Worm (Caenorhabditis elegans) whole organism, L1 larva: Measurements from ENCODE around the gene F14D2.11.

Experiments used
- Y116A8C.19 ChIP-seq: sonication (generic microtip); optimal IDR thresholded peaks from 2 replicates; lab custom pipeline; 2016; ENCODE audit warnings: missing compliant biosample characterization, missing genetic modification characterization, borderline replicate concordance
- ceh-8 ChIP-seq: fragments of 200-800 bp; sonication (Bioruptor generic); optimal IDR thresholded peaks from 2 replicates; lab custom pipeline; 2018; ENCODE audit warnings: mild to moderate bottlenecking, missing genetic modification characterization, moderate library complexity, missing compliant biosample characterization
- ceh-90 ChIP-seq: sonication (generic microtip); optimal IDR thresholded peaks from 2 replicates; lab custom pipeline; 2016; ENCODE audit warnings: missing genetic modification characterization, missing compliant biosample characterization
- ces-1 ChIP-seq: fragments of 150-350 bp; optimal IDR thresholded peaks from 2 replicates; lab custom pipeline; 2014; ENCODE audit warnings: missing biosample characterization, missing genetic modification reagents, missing genetic modification characterization
- dsc-1 ChIP-seq: sonication (generic microtip); optimal IDR thresholded peaks from 2 replicates; lab custom pipeline; 2016; ENCODE audit warnings: mild to moderate bottlenecking, missing genetic modification characterization, missing compliant biosample characterization
- efl-1 ChIP-seq, 4 experiments: fragments of 150-350 bp; optimal IDR thresholded peaks in 3 of 4; peaks in 1 of 4; 1 replicate in 1 of 4; 2 replicates in 3 of 4; lab custom pipeline; 2014; ENCODE audit warnings: missing biosample characterization in 2 of 4, missing genetic modification characterization in 2 of 4, missing genetic modification reagents in 2 of 4
- efl-3 ChIP-seq: fragments of 200-800 bp; sonication (Bioruptor generic); optimal IDR thresholded peaks from 2 replicates; lab custom pipeline; 2018; ENCODE audit warnings: mild to moderate bottlenecking, missing genetic modification characterization, missing compliant biosample characterization
- egl-13 ChIP-seq: sonication (generic microtip); optimal IDR thresholded peaks from 2 replicates; lab custom pipeline; 2016; ENCODE audit warnings: missing genotype, missing genetic modification reagents, missing genetic modification characterization, missing compliant biosample characterization
- elt-2 ChIP-seq: sonication (generic microtip); optimal IDR thresholded peaks from 2 replicates; lab custom pipeline; 2016; ENCODE audit warnings: missing genetic modification characterization, mild to moderate bottlenecking, inconsistent platforms, missing compliant biosample characterization, missing genetic modification reagents
- fos-1 ChIP-seq: fragments of 150-350 bp; optimal IDR thresholded peaks from 2 replicates; lab custom pipeline; 2014; ENCODE audit warnings: missing biosample characterization, missing genetic modification characterization
- lin-13 ChIP-seq: fragments of 150-350 bp; optimal IDR thresholded peaks from 2 replicates; lab custom pipeline; 2014; ENCODE audit warnings: missing biosample characterization, missing genetic modification reagents, missing genetic modification characterization
- lin-35 ChIP-seq, 2 experiments: fragments of 150-350 bp; optimal IDR thresholded peaks; 2 replicates each; lab custom pipeline; 2014; ENCODE audit warnings: missing biosample characterization in 2 of 2, missing genetic modification characterization in 2 of 2, missing genetic modification reagents in 2 of 2
- lsy-2 ChIP-seq, 2 experiments: fragments of 150-350 bp; optimal IDR thresholded peaks; 2 replicates each; lab custom pipeline; 2014; ENCODE audit warnings: missing biosample characterization in 2 of 2, missing genetic modification characterization in 2 of 2
- mep-1 ChIP-seq: fragments of 150-350 bp; optimal IDR thresholded peaks from 2 replicates; lab custom pipeline; 2014; ENCODE audit warnings: missing biosample characterization, missing genetic modification characterization
- nhr-47 ChIP-seq: sonication (generic microtip); optimal IDR thresholded peaks from 2 replicates; lab custom pipeline; 2016; ENCODE audit warnings: mild to moderate bottlenecking, missing genetic modification characterization, moderate library complexity, missing compliant biosample characterization
- nhr-76 ChIP-seq: sonication (generic microtip); optimal IDR thresholded peaks from 2 replicates; lab custom pipeline; 2017; ENCODE audit warnings: missing biosample characterization, missing genetic modification characterization
- nhr-77 ChIP-seq: fragments of 150-350 bp; optimal IDR thresholded peaks from 2 replicates; lab custom pipeline; 2014; ENCODE audit warnings: missing biosample characterization, missing genetic modification characterization
- nhr-90 ChIP-seq: sonication (generic microtip); optimal IDR thresholded peaks from 2 replicates; lab custom pipeline; 2016; ENCODE audit warnings: mild to moderate bottlenecking, missing genetic modification characterization, missing compliant biosample characterization; ENCODE audit not compliant: poor library complexity
- snpc-4 ChIP-seq: fragments of 150-350 bp; optimal IDR thresholded peaks from 2 replicates; lab custom pipeline; 2014; ENCODE audit warnings: missing biosample characterization, missing genetic modification characterization
- sox-4 ChIP-seq: sonication (generic microtip); optimal IDR thresholded peaks from 2 replicates; lab custom pipeline; 2016; ENCODE audit warnings: missing genetic modification characterization, missing compliant biosample characterization
- tbx-2 ChIP-seq: sonication (generic microtip); optimal IDR thresholded peaks from 2 replicates; lab custom pipeline; 2016; ENCODE audit warnings: missing genetic modification characterization, missing compliant biosample characterization
- unc-130 ChIP-seq: fragments of 150-350 bp; optimal IDR thresholded peaks from 2 replicates; lab custom pipeline; 2017; ENCODE audit warnings: missing biosample characterization, missing genetic modification characterization, inconsistent platforms
- unc-62 ChIP-seq: fragments of 150-350 bp; optimal IDR thresholded peaks from 2 replicates; lab custom pipeline; 2014; ENCODE audit warnings: missing biosample characterization, missing genetic modification reagents, missing genetic modification characterization
- zag-1 ChIP-seq: fragments of 150-350 bp; optimal IDR thresholded peaks from 2 replicates; lab custom pipeline; 2014; ENCODE audit warnings: missing biosample characterization, missing genetic modification characterization
- zip-4 ChIP-seq: fragments of 200-800 bp; sonication (Bioruptor generic); optimal IDR thresholded peaks from 2 replicates; lab custom pipeline; 2018; ENCODE audit warnings: mild to moderate bottlenecking, missing genetic modification characterization, moderate library complexity, missing compliant biosample characterization

The F14D2.11 gene

ce11 chrII:3299457-3299856 is 42.4 kb downstream of the F14D2.11 start, which contains the start of gene btb-22:
btb-22 (plus strand) TSS chrII:3299757.
- TF ChIP-seq efl-1 (optimal IDR thresholded peaks at IDR 0.05; lab: Kevin White, UChicago): no peak
- TF ChIP-seq efl-1 (GFP tag; optimal IDR thresholded peaks at IDR 0.05 in 1 of 2; lab: Kevin White, UChicago): peak in 1 of 2 experiments; percentile 66
- no peak for TF ChIP-seq mep-1 (tag; lab: Kevin White, UChicago)

ce11 chrII:3297914-3298313 is 44.0 kb downstream of the F14D2.11 start, which contains the start of gene btb-18:
btb-18 (plus strand) TSS chrII:3298214.
- TF ChIP-seq zag-1 (no peak), nhr-77 (tag; lab: Kevin White, UChicago) (no peak), sox-4 (tag; lab: Kevin White, UChicago) (no peak), snpc-4 (tag; lab: Kevin White, UChicago) (no peak), mep-1 (tag; lab: Kevin White, UChicago) (no peak), dsc-1 (tag; lab: Kevin White, UChicago) (no peak), elt-2 (no peak), fos-1 (no peak), lin-13 (GFP tag; lab: Kevin White, UChicago) (no peak), nhr-76 (no peak), egl-13 (tag; lab: Kevin White, UChicago) (no peak), lsy-2 (tag; optimal IDR thresholded peaks at IDR 0.05; lab: Kevin White, UChicago) (no peak), unc-62 (GFP tag; lab: Kevin White, UChicago) (no peak), efl-3 (GFP tag; lab: Kevin White, UChicago) (no peak), nhr-90 (tag; lab: Kevin White, UChicago) (no peak), tbx-2 (tag; lab: Kevin White, UChicago) (no peak), ceh-90 (tag; lab: Kevin White, UChicago) (no peak), zip-4 (GFP tag; lab: Kevin White, UChicago) (no peak), Y116A8C.19 (tag; lab: Kevin White, UChicago) (no peak)

DNA sequence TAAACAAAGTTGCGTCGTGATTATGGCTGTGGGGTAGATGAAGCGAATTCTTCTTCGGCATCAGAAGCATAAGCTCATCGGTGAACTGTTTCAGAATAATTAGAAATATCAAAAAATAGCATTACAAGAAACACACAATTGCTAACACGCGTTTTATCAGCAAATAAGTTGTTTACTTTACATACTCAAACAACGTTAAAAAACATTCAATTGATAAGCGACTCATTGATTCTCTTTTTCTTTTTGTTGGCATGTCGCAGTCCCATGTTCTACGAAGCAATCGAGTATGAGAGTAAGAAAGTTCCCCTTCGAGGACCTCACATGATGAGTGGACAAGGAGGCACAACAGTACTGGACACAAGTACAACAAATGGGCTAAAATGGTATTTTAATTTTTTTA is 45.2 kb downstream of the F14D2.11 start, which contains the start of gene btb-16:
TSS of gene btb-16 (plus strand) at position 240 of the 400 bp plus-strand sequence.
- no peak for TF ChIP-seq ceh-8 (GFP tag; lab: Kevin White, UChicago)
- no peak for TF ChIP-seq nhr-90 (tag; lab: Kevin White, UChicago)
- no peak for TF ChIP-seq unc-130 (tag; lab: Kevin White, UChicago)
- peak; percentile 70 for TF ChIP-seq elt-2
- peak in 1 of 2 experiments; percentile 22 for TF ChIP-seq lin-35 (GFP tag; optimal IDR thresholded peaks at IDR 0.05; lab: Kevin White, UChicago)
- no peak for TF ChIP-seq ces-1 (GFP tag; lab: Kevin White, UChicago)
- no peak for TF ChIP-seq nhr-77 (tag; lab: Kevin White, UChicago)
- no peak for TF ChIP-seq efl-1 (optimal IDR thresholded peaks at IDR 0.05; lab: Kevin White, UChicago)
- TF ChIP-seq efl-1 (GFP tag; optimal IDR thresholded peaks at IDR 0.05 in 1 of 2; lab: Kevin White, UChicago): peak in 1 of 2 experiments; percentile 77

- peak in 1 of 2 experiments; percentile 27 for TF ChIP-seq lin-35 (GFP tag; optimal IDR thresholded peaks at IDR 0.05; lab: Kevin White, UChicago)
- TF ChIP-seq elt-2: peak; percentile 73
- TF ChIP-seq nhr-47: no peak
- TF ChIP-seq, all 84 proteins: peak for 2
These were observed 46.7 kb downstream of the F14D2.11 start, which contains the start of gene btb-17 for ce11 chrII:3295193-3295592. btb-17 (plus strand) TSS chrII:3295405.
